Worm (Caenorhabditis elegans) whole organism, L1 larva: ENCODE results near the gene ceeh-2.
A peak's percentile ranks its signal among the peaks of the same experiment; 100 is the strongest.

ENCODE experiments used
- aly-2 ChIP-seq: fragments of 150-350 bp; optimal IDR thresholded peaks from 2 replicates; lab custom pipeline; 2014; ENCODE audit warnings: missing biosample characterization, missing genetic modification characterization
- blmp-1 ChIP-seq: fragments of 150-350 bp; optimal IDR thresholded peaks from 2 replicates; lab custom pipeline; 2014; ENCODE audit warnings: missing biosample characterization, missing genetic modification characterization
- ceh-63 ChIP-seq: fragments of 200-800 bp; sonication (Bioruptor generic); optimal IDR thresholded peaks from 2 replicates; lab custom pipeline; 2018; ENCODE audit warnings: mild to moderate bottlenecking, missing genetic modification characterization, missing compliant biosample characterization
- ceh-88 ChIP-seq: fragments of 200-800 bp; sonication (Bioruptor generic); IDR thresholded peaks from 2 replicates; pipeline ENCODE4 v1.3.6; 2022; ENCODE audit warnings: missing genetic modification characterization, missing compliant biosample characterization
- ces-1 ChIP-seq: fragments of 150-350 bp; optimal IDR thresholded peaks from 2 replicates; lab custom pipeline; 2014; ENCODE audit warnings: missing biosample characterization, missing genetic modification reagents, missing genetic modification characterization
- efl-1 ChIP-seq, 4 experiments: fragments of 150-350 bp; optimal IDR thresholded peaks in 3 of 4; peaks in 1 of 4; 1 replicate in 1 of 4; 2 replicates in 3 of 4; lab custom pipeline; 2014; ENCODE audit warnings: missing biosample characterization in 2 of 4, missing genetic modification characterization in 2 of 4, missing genetic modification reagents in 2 of 4
- elt-2 ChIP-seq: sonication (generic microtip); optimal IDR thresholded peaks from 2 replicates; lab custom pipeline; 2016; ENCODE audit warnings: missing genetic modification characterization, mild to moderate bottlenecking, inconsistent platforms, missing compliant biosample characterization, missing genetic modification reagents
- elt-3 ChIP-seq, 6 experiments: fragments of 150-350 bp in 1 of 6; sonication (generic microtip); optimal IDR thresholded peaks; 2 replicates each; lab custom pipeline; 2017 to 2018; ENCODE audit warnings: missing biosample characterization in 6 of 6, missing genetic modification characterization in 6 of 6, inconsistent platforms in 1 of 6
- ets-5 ChIP-seq: fragments of 200-800 bp; sonication (Bioruptor generic); IDR thresholded peaks from 2 replicates; pipeline ENCODE4 v1.3.6; 2022; ENCODE audit warnings: missing genetic modification characterization, missing compliant biosample characterization
- hlh-4 ChIP-seq: sonication (generic microtip); optimal IDR thresholded peaks from 2 replicates; lab custom pipeline; 2016; ENCODE audit warnings: mild to moderate bottlenecking, missing genetic modification characterization, missing compliant biosample characterization
- lin-13 ChIP-seq: fragments of 150-350 bp; optimal IDR thresholded peaks from 2 replicates; lab custom pipeline; 2014; ENCODE audit warnings: missing biosample characterization, missing genetic modification reagents, missing genetic modification characterization
- lin-14 ChIP-seq: fragments of 200-800 bp; sonication (Bioruptor generic); optimal IDR thresholded peaks from 2 replicates; lab custom pipeline; 2018; ENCODE audit warnings: mild to moderate bottlenecking, missing genetic modification characterization, moderate library complexity, missing compliant biosample characterization
- lin-35 ChIP-seq, 2 experiments: fragments of 150-350 bp; optimal IDR thresholded peaks; 2 replicates each; lab custom pipeline; 2014; ENCODE audit warnings: missing biosample characterization in 2 of 2, missing genetic modification characterization in 2 of 2, missing genetic modification reagents in 2 of 2
- lir-3 ChIP-seq: sonication (generic microtip); optimal IDR thresholded peaks from 2 replicates; lab custom pipeline; 2016; ENCODE audit warnings: mild to moderate bottlenecking, missing genetic modification characterization, moderate library complexity, missing compliant biosample characterization; ENCODE audit not compliant: poor library complexity
- lsy-2 ChIP-seq, 2 experiments: fragments of 150-350 bp; optimal IDR thresholded peaks; 2 replicates each; lab custom pipeline; 2014; ENCODE audit warnings: missing biosample characterization in 2 of 2, missing genetic modification characterization in 2 of 2
- mab-9 ChIP-seq: fragments of 200-800 bp; sonication (Bioruptor generic); IDR thresholded peaks from 2 replicates; pipeline ENCODE4 v1.3.6; 2022; ENCODE audit warnings: missing genetic modification reagents, missing genetic modification characterization, missing compliant biosample characterization
- mep-1 ChIP-seq: fragments of 150-350 bp; optimal IDR thresholded peaks from 2 replicates; lab custom pipeline; 2014; ENCODE audit warnings: missing biosample characterization, missing genetic modification characterization
- nhr-19 ChIP-seq: fragments of 200-800 bp; sonication (Bioruptor generic); conservative IDR thresholded peaks from 2 replicates; pipeline ENCODE4 v1.3.6; 2022; ENCODE audit warnings: missing genetic modification characterization, missing compliant biosample characterization
- nhr-20 ChIP-seq: sonication (generic microtip); optimal IDR thresholded peaks from 2 replicates; lab custom pipeline; 2016; ENCODE audit warnings: mild to moderate bottlenecking, missing genetic modification characterization, missing compliant biosample characterization
- nhr-71 ChIP-seq: sonication (generic microtip); optimal IDR thresholded peaks from 2 replicates; lab custom pipeline; 2016; ENCODE audit warnings: mild to moderate bottlenecking, missing genetic modification characterization, moderate library complexity, missing compliant biosample characterization
- nhr-76 ChIP-seq: sonication (generic microtip); optimal IDR thresholded peaks from 2 replicates; lab custom pipeline; 2017; ENCODE audit warnings: missing biosample characterization, missing genetic modification characterization
- nhr-85 ChIP-seq: sonication (generic microtip); peaks from one replicate; lab custom pipeline; 2016; ENCODE audit warnings: missing genetic modification characterization, inconsistent platforms, missing compliant biosample characterization
- nhr-90 ChIP-seq: sonication (generic microtip); optimal IDR thresholded peaks from 2 replicates; lab custom pipeline; 2016; ENCODE audit warnings: mild to moderate bottlenecking, missing genetic modification characterization, missing compliant biosample characterization; ENCODE audit not compliant: poor library complexity
- pqm-1 ChIP-seq: sonication (generic microtip); optimal IDR thresholded peaks from 3 replicates; lab custom pipeline; 2017; ENCODE audit warnings: missing biosample characterization, missing genetic modification characterization
- snpc-4 ChIP-seq: fragments of 150-350 bp; optimal IDR thresholded peaks from 2 replicates; lab custom pipeline; 2014; ENCODE audit warnings: missing biosample characterization, missing genetic modification characterization
- snu-23 ChIP-seq: sonication (generic microtip); optimal IDR thresholded peaks from 2 replicates; lab custom pipeline; 2016; ENCODE audit warnings: missing genetic modification characterization, missing compliant biosample characterization
- sup-37 ChIP-seq: fragments of 200-800 bp; sonication (Bioruptor generic); optimal IDR thresholded peaks from 2 replicates; lab custom pipeline; 2018; ENCODE audit warnings: mild to moderate bottlenecking, missing genetic modification characterization, missing compliant biosample characterization
- swsn-7 ChIP-seq: sonication (generic microtip); optimal IDR thresholded peaks from 2 replicates; lab custom pipeline; 2016; ENCODE audit warnings: missing genetic modification characterization, missing compliant biosample characterization
- tlp-1 ChIP-seq: fragments of 150-350 bp; optimal IDR thresholded peaks from 2 replicates; lab custom pipeline; 2014; ENCODE audit warnings: missing biosample characterization, missing genetic modification characterization
- zag-1 ChIP-seq: fragments of 150-350 bp; optimal IDR thresholded peaks from 2 replicates; lab custom pipeline; 2014; ENCODE audit warnings: missing biosample characterization, missing genetic modification characterization
- ztf-11 ChIP-seq, 2 experiments: sonication (generic microtip); optimal IDR thresholded peaks; 2 replicates each; lab custom pipeline; 2016 to 2017; ENCODE audit warnings: missing genetic modification characterization in 2 of 2, missing biosample characterization in 1 of 2, missing compliant biosample characterization in 1 of 2

Gene ceeh-2

ce11 chrV:10399290-10399689 lies 41.6 kb upstream of the ceeh-2 start (continued):
- TF ChIP-seq zag-1 (tag; lab: Kevin White, UChicago) (no peak), ceh-88 (no peak), pqm-1 (tag; lab: Kevin White, UChicago) (peak; percentile 72), ces-1 (GFP tag; lab: Kevin White, UChicago) (no peak), snu-23 (GFP tag; lab: Kevin White, UChicago) (no peak), elt-3 (tag; optimal IDR thresholded peaks at IDR 0.05; lab: Kevin White, UChicago) (no peak)

ce11 chrV:10398431-10398830 lies 40.7 kb upstream of the ceeh-2 start, which contains the start of gene ugt-2:
Gene ugt-2 (plus strand): TSS chrV:10398801.
- TF ChIP-seq lin-35 (GFP tag; optimal IDR thresholded peaks at IDR 0.05; lab: Kevin White, UChicago) (peak in 1 of 2 experiments; percentile 37), lir-3 (tag; lab: Kevin White, UChicago) (peak; percentile 8), mep-1 (tag; lab: Kevin White, UChicago) (no peak), lsy-2 (tag; optimal IDR thresholded peaks at IDR 0.05; lab: Kevin White, UChicago) (no peak), nhr-85 (peak; percentile 54), nhr-76 (tag; lab: Kevin White, UChicago) (no peak), lin-14 (GFP tag; lab: Kevin White, UChicago) (peak; percentile 22), nhr-71 (tag; lab: Kevin White, UChicago) (no peak), sup-37 (GFP tag; lab: Kevin White, UChicago) (no peak), elt-3 (tag; optimal IDR thresholded peaks at IDR 0.05; lab: Kevin White, UChicago) (peak in 1 of 6 experiments; percentile 0), nhr-20 (tag; lab: Kevin White, UChicago) (peak; percentile 33), elt-2 (tag; lab: Kevin White, UChicago) (peak; percentile 46)

ce11 chrV:10395173-10395766 lies 37.6 kb upstream of the ceeh-2 start, which contains the start of the genes col-151 and ugt-1:
Gene col-151 (minus strand): TSS chrV:10395223.
Gene ugt-1 (plus strand): TSS chrV:10395663.
- TF ChIP-seq nhr-90 (tag; lab: Kevin White, UChicago) (no peak), nhr-19 (GFP tag; lab: Robert Waterston, UW) (no peak), ets-5 (GFP tag; lab: Robert Waterston, UW) (no peak), lin-13 (no peak), aly-2 (tag; lab: Kevin White, UChicago) (no peak), efl-1 (optimal IDR thresholded peaks at IDR 0.05; lab: Kevin White, UChicago) (no peak), efl-1 (GFP tag; optimal IDR thresholded peaks at IDR 0.05 in 1 of 2; lab: Kevin White, UChicago) (no peak), nhr-85 (no peak), tlp-1 (tag; lab: Kevin White, UChicago) (no peak), elt-3 (tag; optimal IDR thresholded peaks at IDR 0.05; lab: Kevin White, UChicago) (no peak), snu-23 (GFP tag; lab: Kevin White, UChicago) (no peak), swsn-7 (tag; lab: Kevin White, UChicago) (no peak), mab-9 (GFP tag; lab: Robert Waterston, UW) (no peak), mep-1 (tag; lab: Kevin White, UChicago) (no peak), nhr-20 (tag; lab: Kevin White, UChicago) (no peak), ceh-88 (no peak), hlh-4 (tag; lab: Kevin White, UChicago) (no peak), blmp-1 (tag; lab: Kevin White, UChicago) (no peak), ztf-11 (tag; optimal IDR thresholded peaks at IDR 0.05; lab: Kevin White, UChicago) (no peak)

ce11 chrV:10393708-10394107 lies 36.0 kb upstream of the ceeh-2 start:
- TF ChIP-seq ceh-63 (GFP tag; lab: Kevin White, UChicago) (peak; percentile 36), snpc-4 (tag; lab: Kevin White, UChicago) (no peak)

- TF ChIP-seq nhr-85 (peak; percentile 61), snpc-4 (tag; lab: Kevin White, UChicago) (no peak)
These were observed 30.6 kb upstream of the ceeh-2 start, which contains the start of gene AC3.5 for ce11 chrV:10388318-10388717. Gene AC3.5 (plus strand): TSS chrV:10388527.
